Worm (Caenorhabditis elegans): ENCODE data around the gene Y71H10B.1.

Y71H10B.1 gene

DNA sequence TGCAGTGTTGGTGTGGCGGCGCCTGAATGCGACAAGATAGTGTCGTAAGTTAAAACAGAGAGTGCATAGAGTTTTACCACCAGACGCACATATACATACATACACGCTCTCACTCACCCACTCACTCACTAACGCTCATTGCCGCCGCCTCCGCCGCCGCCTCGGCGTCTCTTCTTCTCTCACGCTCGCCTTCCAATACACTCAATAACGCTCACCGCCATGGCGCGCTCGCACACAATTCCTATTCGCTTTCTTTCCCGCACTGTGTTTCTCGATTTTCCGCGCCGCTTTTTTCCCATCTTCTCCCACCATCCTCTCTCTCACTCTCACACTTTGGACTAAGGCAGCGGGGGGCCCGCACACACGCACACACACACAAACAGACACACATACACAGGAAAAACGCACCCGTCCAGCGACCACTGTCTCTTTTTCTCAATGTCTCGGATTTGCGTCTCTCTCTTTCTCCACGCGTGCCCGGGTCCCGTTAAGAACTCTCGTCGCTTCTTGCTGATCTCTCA is 12.4 kb upstream of the Y71H10B.1 start, which contains the start of gene kin-29 (continued):
- TF ChIP-seq xnd-1 (tag; optimal IDR thresholded peaks at IDR 0.05) (no peak), let-526 (GFP tag; IDR thresholded peaks at IDR 0.05) (0 out of 2 replicates have a peak, but pooled peaks have one; percentile 47), mcd-1 (GFP tag; IDR thresholded peaks at IDR 0.05) (peak; percentile 66; the same call in 1 of the 2 replicates), dox-1 (GFP tag; IDR thresholded peaks at IDR 0.05) (peak; percentile 85), B0019.2 (GFP tag; conservative IDR thresholded peaks at IDR 0.05) (no peak), madf-3 (GFP tag; IDR thresholded peaks at IDR 0.05) (no peak), tbx-9 (tag; optimal IDR thresholded peaks at IDR 0.05; ENCODE audit: borderline replicate concordance) (no peak), egrh-3 (GFP tag; IDR thresholded peaks at IDR 0.05) (peak; percentile 81), Y95B8A.8 (GFP tag; IDR thresholded peaks at IDR 0.05) (no peak), ceh-91 (GFP tag; IDR thresholded peaks at IDR 0.05) (no peak; the same call in 1 of the 2 replicates), ztf-6 (GFP tag; IDR thresholded peaks at IDR 0.05) (no peak), pbrm-1 (GFP tag; IDR thresholded peaks at IDR 0.05) (peak; percentile 75; the same call in 1 of the 2 replicates), Y56A3A.18 (GFP tag; IDR thresholded peaks at IDR 0.05) (peak; percentile 82), ztf-18 (tag; optimal IDR thresholded peaks at IDR 0.05) (peak; percentile 59), C06A6.2 (GFP tag; conservative IDR thresholded peaks at IDR 0.05) (peak; percentile 48; the same call in 1 of the 2 replicates), repo-1 (tag; optimal IDR thresholded peaks at IDR 0.05) (peak; percentile 64), ztf-26 (tag; optimal IDR thresholded peaks at IDR 0.05) (peak; percentile 85), K12H6.12 (tag; optimal IDR thresholded peaks at IDR 0.05) (peak; percentile 96), hmg-20 (GFP tag; IDR thresholded peaks at IDR 0.05) (peak; percentile 51), B0336.3 (GFP tag; IDR thresholded peaks at IDR 0.05) (peak; percentile 85), nfyb-1 (GFP tag; IDR thresholded peaks at IDR 0.05) (peak; percentile 84), F23B12.7 (tag; optimal IDR thresholded peaks at IDR 0.05; ENCODE audit: insufficient read depth) (peak; percentile 40), T07F8.4 (tag; optimal IDR thresholded peaks at IDR 0.05) (peak; percentile 51), ets-4 (GFP tag; optimal IDR thresholded peaks at IDR 0.05) (peak; percentile 7), bed-1 (GFP tag; IDR thresholded peaks at IDR 0.05) (no peak), lin-26 (GFP tag; IDR thresholded peaks at IDR 0.05) (peak; percentile 58; the same call in 1 of the 2 replicates), lsl-1 (GFP tag; optimal IDR thresholded peaks at IDR 0.05) (peak; percentile 9), hmg-1.2 (GFP tag; IDR thresholded peaks at IDR 0.05) (peak; percentile 70; the same call in 1 of the 2 replicates), gei-17 (GFP tag; optimal IDR thresholded peaks at IDR 0.05) (peak; percentile 82), ceh-27 (GFP tag; optimal IDR thresholded peaks at IDR 0.05) (peak; percentile 79), tbp1 (GFP tag; optimal IDR thresholded peaks at IDR 0.05) (peak; percentile 41), madf-10 (tag; optimal IDR thresholded peaks at IDR 0.05) (peak; percentile 93), attf-5 (GFP tag; optimal IDR thresholded peaks at IDR 0.05) (peak; percentile 85), ztf-22 (GFP tag; optimal IDR thresholded peaks at IDR 0.05) (peak; percentile 6), let-607 (tag; optimal IDR thresholded peaks at IDR 0.05) (peak; percentile 37 to 55), snpc-1.1 (tag; optimal IDR thresholded peaks at IDR 0.05; ENCODE audit: insufficient read depth) (no peak), C17E4.6 (GFP tag; IDR thresholded peaks at IDR 0.05) (0 out of 2 replicates have a peak, but pooled peaks have one; percentile 14), ztf-3 (GFP tag; optimal IDR thresholded peaks at IDR 0.05) (peak; percentile 59)

DNA sequence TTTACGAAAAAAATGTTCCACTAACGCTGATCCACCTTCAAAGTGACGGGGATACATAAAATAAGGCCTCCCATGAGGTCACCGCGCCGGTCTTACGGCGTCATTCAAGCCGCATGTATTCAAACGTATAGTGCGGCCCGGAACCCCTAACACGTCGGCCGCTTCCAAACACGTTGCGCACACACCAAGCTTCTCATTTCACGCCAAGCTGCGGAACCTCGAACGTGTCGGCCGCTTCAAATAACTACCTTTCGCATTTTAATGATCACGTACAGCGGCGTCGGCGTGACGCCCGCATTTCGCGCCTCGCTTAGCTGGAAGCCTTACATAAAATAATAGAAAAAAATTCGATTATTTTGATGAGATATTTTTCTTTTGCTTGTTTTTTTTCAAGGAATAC is 3.4 kb upstream of the Y71H10B.1 start:
- TF ChIP-seq F57A8.1 (GFP tag; optimal IDR thresholded peaks at IDR 0.05): no peak
- no peak for TF ChIP-seq xnd-1 (tag; optimal IDR thresholded peaks at IDR 0.05)
- no peak for TF ChIP-seq F52B5.7 (tag; optimal IDR thresholded peaks at IDR 0.05)
- no peak for TF ChIP-seq F23B12.7 (tag; optimal IDR thresholded peaks at IDR 0.05; ENCODE audit: insufficient read depth)
- TF ChIP-seq zim-3 (tag; optimal IDR thresholded peaks at IDR 0.05): no peak
- TF ChIP-seq repo-1 (tag; optimal IDR thresholded peaks at IDR 0.05): no peak
- TF ChIP-seq snpc-4 (GFP tag; optimal IDR thresholded peaks at IDR 0.05): no peak
- peak; percentile 35 to 89 (median 71) for TF ChIP-seq snpc-4 (tag; optimal IDR thresholded peaks at IDR 0.05)
- TF ChIP-seq pbrm-1 (GFP tag; IDR thresholded peaks at IDR 0.05): 0 out of 2 replicates have a peak, but pooled peaks have one; percentile 11
- no peak for TF ChIP-seq him-1 (tag; optimal IDR thresholded peaks at IDR 0.05)
- no peak for TF ChIP-seq egl-44 (GFP tag; IDR thresholded peaks at IDR 0.05)
- TF ChIP-seq sea-2 (GFP tag; IDR thresholded peaks at IDR 0.05): no peak
- TF ChIP-seq madf-6 (GFP tag; IDR thresholded peaks at IDR 0.05): peak; percentile 11; the same call in 1 of the 2 replicates
- no peak for TF ChIP-seq lin-26 (GFP tag; IDR thresholded peaks at IDR 0.05)
- TF ChIP-seq cebp-2 (GFP tag; IDR thresholded peaks at IDR 0.05): no peak
